Worm (Caenorhabditis elegans): ENCODE measurements around the gene jmjd-4.

Gene jmjd-4

DNA sequence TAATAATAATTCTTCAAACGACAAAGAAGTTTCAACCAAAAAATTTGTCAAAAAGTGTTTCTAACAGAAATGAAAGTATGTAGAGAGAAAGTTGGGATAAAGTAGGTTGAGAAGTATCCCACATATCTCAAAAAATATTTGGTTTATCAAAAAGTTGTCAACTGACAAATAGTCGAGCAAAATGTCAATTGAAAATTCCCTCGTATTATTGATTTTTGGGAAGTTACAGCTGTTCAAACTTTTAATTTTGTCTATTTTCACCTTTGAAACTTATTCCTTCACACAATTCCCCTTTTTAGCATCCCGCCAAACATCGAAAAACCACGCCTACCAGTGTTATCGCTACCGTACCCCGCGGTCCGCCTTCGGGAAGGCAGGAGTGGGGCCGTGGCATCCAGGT is 13.2 kb upstream of the jmjd-4 start, which contains the start of gene tbx-8:
TSS of gene tbx-8 (plus strand) at position 301 of the 400 bp plus-strand sequence.
- no peak for TF ChIP-seq ceh-6 (GFP tag; optimal IDR thresholded peaks at IDR 0.05)
- TF ChIP-seq elt-2 (tag; optimal IDR thresholded peaks at IDR 0.05): no peak
- TF ChIP-seq gmeb-2 (tag; optimal IDR thresholded peaks at IDR 0.05): no peak
- TF ChIP-seq pqm-1 (tag; optimal IDR thresholded peaks at IDR 0.05): no peak
- no peak for TF ChIP-seq C08G9.2 (tag; optimal IDR thresholded peaks at IDR 0.05)
- TF ChIP-seq pax-1 (tag; optimal IDR thresholded peaks at IDR 0.05): no peak
- TF ChIP-seq unc-86 (tag; optimal IDR thresholded peaks at IDR 0.05): no peak
- TF ChIP-seq unc-55 (GFP tag; optimal IDR thresholded peaks at IDR 0.05): no peak
- TF ChIP-seq elt-4 (tag; optimal IDR thresholded peaks at IDR 0.05): no peak
- TF ChIP-seq ceh-22 (tag; optimal IDR thresholded peaks at IDR 0.05): no peak
- TF ChIP-seq ceh-9 (tag; optimal IDR thresholded peaks at IDR 0.05): no peak
- TF ChIP-seq rnt-1 (tag; optimal IDR thresholded peaks at IDR 0.05): no peak
- no peak for TF ChIP-seq ceh-45 (GFP tag; IDR thresholded peaks at IDR 0.05)
- TF ChIP-seq mec-3 (tag; optimal IDR thresholded peaks at IDR 0.05; ENCODE audit: borderline replicate concordance): no peak
- no peak for TF ChIP-seq odd-2 (tag; optimal IDR thresholded peaks at IDR 0.05)
- no peak for TF ChIP-seq pat-9 (tag; optimal IDR thresholded peaks at IDR 0.05)

DNA sequence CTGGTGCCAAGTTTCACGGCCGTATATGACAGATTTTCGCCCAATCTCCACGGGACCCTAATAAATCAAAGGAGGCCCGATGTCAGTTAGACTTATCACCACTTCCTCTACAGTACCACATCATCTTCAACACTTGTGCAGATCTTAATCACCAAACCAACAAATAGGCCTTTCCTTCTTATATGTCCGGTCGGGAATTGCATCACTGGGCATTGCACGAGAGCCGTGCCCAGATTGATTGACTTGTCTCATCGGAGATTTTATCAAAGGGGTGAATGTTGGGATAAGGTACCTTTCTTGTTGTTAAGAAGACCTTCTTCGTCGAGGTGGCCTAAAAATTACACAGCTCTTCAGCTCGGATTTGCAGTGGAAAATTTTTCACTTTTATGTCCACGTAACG is 10.9 kb upstream of the jmjd-4 start:
- no peak for TF ChIP-seq unc-42 (tag; optimal IDR thresholded peaks at IDR 0.05)
- TF ChIP-seq nfya-1 (tag; optimal IDR thresholded peaks at IDR 0.05): no peak
- TF ChIP-seq ceh-24 (tag; optimal IDR thresholded peaks at IDR 0.05): no peak
- no peak for TF ChIP-seq pax-1 (tag; optimal IDR thresholded peaks at IDR 0.05)
- TF ChIP-seq ceh-14 (tag; optimal IDR thresholded peaks at IDR 0.05): no peak
- no peak for TF ChIP-seq madf-2 (tag; optimal IDR thresholded peaks at IDR 0.05)
- no peak for TF ChIP-seq pros-1 (tag; optimal IDR thresholded peaks at IDR 0.05)
- TF ChIP-seq pqm-1 (tag; optimal IDR thresholded peaks at IDR 0.05): no peak
- no peak for TF ChIP-seq C08G9.2 (tag; optimal IDR thresholded peaks at IDR 0.05)
- no peak for TF ChIP-seq npax-4 (tag; optimal IDR thresholded peaks at IDR 0.05)
- TF ChIP-seq pha-2 (tag; optimal IDR thresholded peaks at IDR 0.05): no peak

DNA sequence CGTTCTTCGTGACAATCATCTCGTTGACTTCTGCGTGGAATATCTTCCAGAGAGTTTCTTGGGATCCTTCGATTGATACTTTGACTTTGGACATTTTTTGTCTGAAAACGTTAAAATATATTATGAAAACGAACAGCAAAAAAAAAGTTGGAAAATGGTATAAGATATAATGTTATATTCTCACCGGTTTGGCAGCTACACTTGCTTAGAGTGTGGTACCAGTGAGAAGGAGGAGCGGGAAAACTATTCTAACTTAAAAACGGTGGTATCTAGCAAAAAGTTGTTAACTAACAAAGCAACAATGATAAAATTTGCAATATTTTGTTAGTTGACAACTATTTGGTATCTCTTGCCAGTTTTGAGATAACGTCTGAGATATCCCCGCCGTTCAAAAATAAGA is 7.9 kb upstream of the jmjd-4 start, which contains the start of gene tbx-9:
TSS of gene tbx-9 (minus strand) at position 101 of the 400 bp plus-strand sequence.
- TF ChIP-seq Y22D7AL.16 (tag; optimal IDR thresholded peaks at IDR 0.05) (no peak), ceh-30 (tag; optimal IDR thresholded peaks at IDR 0.05) (no peak), hlh-8 (tag; optimal IDR thresholded peaks at IDR 0.05) (no peak)

DNA sequence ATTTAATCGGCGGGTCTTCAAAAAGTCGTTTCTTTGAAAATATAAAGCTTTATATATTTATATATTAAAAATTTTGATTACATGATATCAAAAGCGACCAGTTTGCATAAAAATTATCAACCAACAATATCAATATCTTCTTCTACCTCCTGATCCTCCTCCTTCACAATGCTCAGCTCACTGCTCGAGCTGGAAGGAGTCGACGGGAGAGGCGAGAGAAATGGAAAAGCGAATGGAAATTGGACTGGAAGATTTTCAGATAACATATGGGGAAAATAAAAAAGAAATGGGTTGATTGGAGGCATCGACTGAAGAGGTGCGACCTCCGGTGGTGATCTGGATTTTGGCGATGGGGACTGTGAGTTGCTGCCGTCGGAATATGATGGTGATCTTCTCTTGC is 6.1 kb upstream of the jmjd-4 start:
- TF ChIP-seq hlh-15 (tag; optimal IDR thresholded peaks at IDR 0.05): no peak
- TF ChIP-seq lin-11 (tag; optimal IDR thresholded peaks at IDR 0.05): no peak
- no peak for TF ChIP-seq pag-3 (tag; optimal IDR thresholded peaks at IDR 0.05; ENCODE audit: borderline replicate concordance)
- TF ChIP-seq nfya-1 (tag; optimal IDR thresholded peaks at IDR 0.05): no peak
- TF ChIP-seq pha-4 (tag; optimal IDR thresholded peaks at IDR 0.05): no peak
- TF ChIP-seq sox-4 (tag; optimal IDR thresholded peaks at IDR 0.05): no peak
- no peak for TF ChIP-seq K09A11.1 (tag; optimal IDR thresholded peaks at IDR 0.05; ENCODE audit: insufficient read depth)
- no peak for TF ChIP-seq hlh-30 (tag; optimal IDR thresholded peaks at IDR 0.05; ENCODE audit: insufficient read depth)
- TF ChIP-seq syd-9 (tag; optimal IDR thresholded peaks at IDR 0.05): no peak
- TF ChIP-seq odd-2 (tag; optimal IDR thresholded peaks at IDR 0.05): no peak
- TF ChIP-seq pha-2 (tag; optimal IDR thresholded peaks at IDR 0.05): no peak
- TF ChIP-seq sdc-2 (tag; optimal IDR thresholded peaks at IDR 0.05): no peak
- no peak for TF ChIP-seq ceh-22 (tag; optimal IDR thresholded peaks at IDR 0.05)
- no peak for TF ChIP-seq ceh-34 (tag; optimal IDR thresholded peaks at IDR 0.05)
- TF ChIP-seq ceh-9 (tag; optimal IDR thresholded peaks at IDR 0.05): no peak

Measured in whole organism, late embryonic.